Fruit fly (Drosophila melanogaster) whole organism, embryonic: ENCODE data around the gene CG31038.

Experiments used
- Antp ChIP-seq: fragments of 200-800 bp; sonication (Bioruptor generic); optimal IDR thresholded peaks from 3 replicates; lab custom pipeline; 2016; ENCODE audit warnings: missing biosample characterization, missing genetic modification characterization
- B-H1 ChIP-seq: fragments of 200-800 bp; sonication (Bioruptor generic); IDR thresholded peaks from 3 replicates; pipeline ENCODE4 v1.3.6; 2022; ENCODE audit warnings: missing biosample characterization, missing genetic modification characterization
- CG12219 ChIP-seq: fragments of 200-800 bp; sonication (Bioruptor generic); optimal IDR thresholded peaks from 3 replicates; lab custom pipeline; 2018; ENCODE audit warnings: missing biosample characterization, mild to moderate bottlenecking, missing genetic modification characterization
- CG12299 ChIP-seq: fragments of 200-800 bp; sonication (Bioruptor generic); optimal IDR thresholded peaks from 2 replicates; lab custom pipeline; 2018; ENCODE audit warnings: missing biosample characterization, mild to moderate bottlenecking, missing genetic modification characterization
- CG14667 ChIP-seq: fragments of 200-800 bp; sonication (Bioruptor generic); IDR thresholded peaks from 2 replicates; pipeline ENCODE4 v1.3.6; 2022; ENCODE audit warnings: missing biosample characterization, missing genetic modification characterization
- CG1647 ChIP-seq: fragments of 200-800 bp; sonication (Bioruptor generic); optimal IDR thresholded peaks from 3 replicates; lab custom pipeline; 2016; ENCODE audit warnings: missing biosample characterization, missing genetic modification characterization
- CG1832 ChIP-seq: fragments of 200-800 bp; sonication (Bioruptor generic); optimal IDR thresholded peaks from 2 replicates; lab custom pipeline; 2017; ENCODE audit warnings: missing biosample characterization, mild to moderate bottlenecking, missing genetic modification characterization, inconsistent platforms
- CG2199 ChIP-seq: fragments of 200-800 bp; sonication (Bioruptor generic); IDR thresholded peaks from 3 replicates; pipeline ENCODE4 v1.3.6; 2022; ENCODE audit warnings: missing biosample characterization, missing genetic modification characterization
- CG3065 ChIP-seq: fragments of 200-800 bp; sonication (Bioruptor generic); optimal IDR thresholded peaks from 2 replicates; lab custom pipeline; 2016; ENCODE audit warnings: missing biosample characterization, missing genetic modification characterization
- CG31365 ChIP-seq: fragments of 200-800 bp; sonication (Bioruptor generic); optimal IDR thresholded peaks from 2 replicates; lab custom pipeline; 2018; ENCODE audit warnings: missing biosample characterization, mild to moderate bottlenecking, missing genetic modification characterization
- CG3281 ChIP-seq: fragments of 200-800 bp; sonication (Bioruptor generic); optimal IDR thresholded peaks from 3 replicates; lab custom pipeline; 2017; ENCODE audit warnings: missing biosample characterization, mild to moderate bottlenecking, missing genetic modification characterization
- CG33557 ChIP-seq: fragments of 200-800 bp; sonication (Bioruptor generic); optimal IDR thresholded peaks from 2 replicates; lab custom pipeline; 2019; ENCODE audit warnings: missing biosample characterization, mild to moderate bottlenecking, missing genetic modification characterization, moderate library complexity
- CG4360 ChIP-seq: fragments of 200-800 bp; sonication (Bioruptor generic); IDR thresholded peaks from 2 replicates; pipeline ENCODE4 v1.3.6; 2022; ENCODE audit warnings: missing biosample characterization, missing genetic modification characterization
- CG43689 ChIP-seq: fragments of 200-800 bp; sonication (Bioruptor generic); IDR thresholded peaks from 2 replicates; pipeline ENCODE4 v1.3.6; 2022; ENCODE audit warnings: missing biosample characterization, missing genetic modification characterization
- CG5180 ChIP-seq: fragments of 200-800 bp; sonication (Bioruptor generic); optimal IDR thresholded peaks from 3 replicates; lab custom pipeline; 2017; ENCODE audit warnings: missing biosample characterization, missing genetic modification characterization, mild to moderate bottlenecking, moderate library complexity, missing genetic modification reagents
- CG6175 ChIP-seq: fragments of 200-800 bp; sonication (Bioruptor generic); IDR thresholded peaks from 3 replicates; pipeline ENCODE4 v1.3.6; 2022; ENCODE audit warnings: missing biosample characterization, missing genetic modification characterization
- CG8089 ChIP-seq: fragments of 200-800 bp; sonication (Bioruptor generic); optimal IDR thresholded peaks from 3 replicates; lab custom pipeline; 2016; ENCODE audit warnings: missing biosample characterization, missing genetic modification characterization
- CG8478 ChIP-seq: fragments of >200 bp; optimal IDR thresholded peaks from 2 replicates; lab custom pipeline; 2018
- CG8924 ChIP-seq: fragments of 200-800 bp; optimal IDR thresholded peaks from 3 replicates; lab custom pipeline; 2019; ENCODE audit warnings: missing biosample characterization, mild to moderate bottlenecking, missing genetic modification characterization, moderate library complexity
- Dp ChIP-seq: fragments of 200-800 bp; sonication (Bioruptor generic); optimal IDR thresholded peaks from 2 replicates; lab custom pipeline; 2018; ENCODE audit warnings: missing biosample characterization, mild to moderate bottlenecking, missing genetic modification characterization, moderate library complexity
- Fer2 ChIP-seq: fragments of 200-800 bp; sonication (Bioruptor generic); optimal IDR thresholded peaks from 2 replicates; lab custom pipeline; 2018; ENCODE audit warnings: missing biosample characterization, mild to moderate bottlenecking, missing genetic modification characterization, moderate library complexity
- Gug ChIP-seq: fragments of 200-800 bp; sonication (Bioruptor generic); IDR thresholded peaks from 4 replicates; pipeline ENCODE4 v1.3.6; 2022; ENCODE audit warnings: missing biosample characterization, missing genetic modification characterization
- H15 ChIP-seq: fragments of 200-800 bp; sonication (Bioruptor generic); IDR thresholded peaks from 3 replicates; pipeline ENCODE4 v1.3.6; 2022; ENCODE audit warnings: missing biosample characterization, missing genetic modification characterization
- Hand ChIP-seq: fragments of 200-800 bp; sonication (Bioruptor generic); optimal IDR thresholded peaks from 2 replicates; lab custom pipeline; 2017; ENCODE audit warnings: mild to moderate bottlenecking, missing biosample characterization, missing genetic modification reagents, missing genetic modification characterization
- Hey ChIP-seq: fragments of 200-800 bp; sonication (Bioruptor generic); optimal IDR thresholded peaks from 3 replicates; lab custom pipeline; 2018; ENCODE audit warnings: missing biosample characterization, mild to moderate bottlenecking, missing genetic modification characterization
- HmgD ChIP-seq: fragments of 200-800 bp; sonication (Bioruptor generic); optimal IDR thresholded peaks from 3 replicates; lab custom pipeline; 2016; ENCODE audit warnings: missing biosample characterization, missing genetic modification characterization
- Hr78 ChIP-seq, 2 experiments: fragments of 200-800 bp in 1 of 2; fragments of >200 bp in 1 of 2; sonication (Bioruptor generic) in 1 of 2; optimal IDR thresholded peaks; 2 replicates each; lab custom pipeline; 2017 to 2019; ENCODE audit warnings: missing biosample characterization in 2 of 2, missing genetic modification characterization in 2 of 2, mild to moderate bottlenecking in 1 of 2, moderate library complexity in 1 of 2
- Ravus ChIP-seq: fragments of 200-800 bp; sonication (Bioruptor generic); IDR thresholded peaks from 2 replicates; pipeline ENCODE4 v1.3.6; 2022; ENCODE audit warnings: missing biosample characterization, missing genetic modification characterization
- Spps ChIP-seq: fragments of 200-800 bp; sonication (Bioruptor generic); optimal IDR thresholded peaks from 2 replicates; lab custom pipeline; 2018; ENCODE audit warnings: missing biosample characterization, mild to moderate bottlenecking, missing genetic modification characterization
- Sry-β ChIP-seq: fragments of 200-800 bp; sonication (Bioruptor generic); optimal IDR thresholded peaks from 2 replicates; lab custom pipeline; 2018; ENCODE audit warnings: missing biosample characterization, mild to moderate bottlenecking, missing genetic modification characterization, moderate library complexity
- ap ChIP-seq: fragments of 200-800 bp; sonication (Bioruptor generic); IDR thresholded peaks from 2 replicates; pipeline ENCODE4 v1.3.6; 2022; ENCODE audit warnings: missing biosample characterization, missing genetic modification characterization
- cg ChIP-seq: fragments of 200-800 bp; sonication (Bioruptor generic); optimal IDR thresholded peaks from 3 replicates; lab custom pipeline; 2019; ENCODE audit warnings: missing biosample characterization, mild to moderate bottlenecking, missing genetic modification characterization, moderate library complexity
- chinmo ChIP-seq: fragments of 200-800 bp; sonication (Bioruptor generic); IDR thresholded peaks from 4 replicates; pipeline ENCODE4 v1.3.6; 2022; ENCODE audit warnings: missing biosample characterization, missing genetic modification characterization; ENCODE audit not compliant: partially characterized antibody
- ci ChIP-seq: fragments of 200-800 bp; sonication (Bioruptor generic); IDR thresholded peaks from 3 replicates; pipeline ENCODE4 v1.3.6; 2022; ENCODE audit warnings: missing biosample characterization, missing genetic modification characterization
- corto ChIP-seq: fragments of 200-800 bp; sonication (Bioruptor generic); optimal IDR thresholded peaks from 2 replicates; lab custom pipeline; 2016; ENCODE audit warnings: missing biosample characterization, mild to moderate bottlenecking, missing genetic modification characterization, moderate library complexity
- danr ChIP-seq: fragments of 200-800 bp; sonication (Bioruptor generic); IDR thresholded peaks from 2 replicates; pipeline ENCODE4 v1.3.6; 2022; ENCODE audit warnings: missing biosample characterization, missing genetic modification characterization
- fd102C ChIP-seq: fragments of 200-800 bp; sonication (Bioruptor generic); optimal IDR thresholded peaks from 2 replicates; lab custom pipeline; 2018; ENCODE audit warnings: missing biosample characterization, mild to moderate bottlenecking, missing genetic modification characterization, moderate library complexity
- fd64A ChIP-seq: fragments of 200-800 bp; sonication (Bioruptor generic); optimal IDR thresholded peaks from 3 replicates; lab custom pipeline; 2018; ENCODE audit warnings: missing biosample characterization, mild to moderate bottlenecking, missing genetic modification characterization
- hb ChIP-seq: fragments of 200-800 bp; sonication (Bioruptor generic); IDR thresholded peaks from 3 replicates; pipeline ENCODE4 v1.3.6; 2022; ENCODE audit warnings: missing biosample characterization, missing genetic modification characterization; ENCODE audit not compliant: partially characterized antibody
- hkb ChIP-seq, 2 experiments: fragments of 200-800 bp in 1 of 2; fragments of >200 bp in 1 of 2; sonication (Bioruptor generic) in 1 of 2; IDR thresholded peaks in 1 of 2; optimal IDR thresholded peaks in 1 of 2; 2 replicates each; pipeline versions ENCODE4 v1.3.6 to Lab custom; 2017 to 2022; ENCODE audit warnings: missing biosample characterization in 1 of 2, missing genetic modification characterization in 1 of 2
- hth ChIP-seq: fragments of >200 bp; optimal IDR thresholded peaks from 2 replicates; lab custom pipeline; 2017; ENCODE audit warnings: inconsistent platforms
- jigr1 ChIP-seq: fragments of 200-800 bp; sonication (Bioruptor generic); IDR thresholded peaks from 3 replicates; pipeline ENCODE4 v1.3.6; 2022; ENCODE audit warnings: missing biosample characterization, missing genetic modification characterization
- p53 ChIP-seq: fragments of 200-800 bp; sonication (Bioruptor generic); optimal IDR thresholded peaks from 2 replicates; lab custom pipeline; 2016; ENCODE audit warnings: missing biosample characterization, missing genetic modification characterization
- pan ChIP-seq, 4 experiments: fragments of >200 bp in 3 of 4; fragments of 200-800 bp in 1 of 4; sonication (Bioruptor generic) in 1 of 4; optimal IDR thresholded peaks in 3 of 4; IDR thresholded peaks in 1 of 4; 2 replicates each; pipeline versions ENCODE4 v1.3.6 to Lab custom; 2017 to 2022; ENCODE audit warnings: missing biosample characterization in 2 of 4, missing genetic modification characterization in 2 of 4, mixed read lengths in 1 of 4
- pnt ChIP-seq: fragments of 200-800 bp; sonication (Bioruptor generic); optimal IDR thresholded peaks from 3 replicates; lab custom pipeline; 2016; ENCODE audit warnings: missing biosample characterization, missing genetic modification characterization
- sc ChIP-seq, 3 experiments: fragments of >200 bp in 2 of 3; fragments of 200-800 bp in 1 of 3; sonication (Bioruptor generic) in 1 of 3; optimal IDR thresholded peaks; 2 replicates in 2 of 3; 3 replicates in 1 of 3; lab custom pipeline; 2017; ENCODE audit warnings: mild to moderate bottlenecking in 1 of 3, missing biosample characterization in 1 of 3, missing genetic modification characterization in 1 of 3, missing genetic modification reagents in 1 of 3
- tin ChIP-seq: fragments of 200-800 bp; sonication (Bioruptor generic); optimal IDR thresholded peaks from 3 replicates; lab custom pipeline; 2016; ENCODE audit warnings: missing biosample characterization, missing genetic modification characterization
- trh ChIP-seq: fragments of 200-800 bp; sonication (Bioruptor generic); optimal IDR thresholded peaks from 2 replicates; lab custom pipeline; 2016; ENCODE audit warnings: missing biosample characterization, missing genetic modification characterization
- twi ChIP-seq: fragments of 200-800 bp; optimal IDR thresholded peaks from 2 replicates; lab custom pipeline; 2019; ENCODE audit warnings: missing biosample characterization, mild to moderate bottlenecking, missing genetic modification characterization, moderate library complexity
- zen2 ChIP-seq: fragments of 200-800 bp; sonication (Bioruptor generic); IDR thresholded peaks from 3 replicates; pipeline ENCODE4 v1.3.6; 2022; ENCODE audit warnings: missing biosample characterization, missing genetic modification characterization; ENCODE audit not compliant: partially characterized antibody

CG31038 gene

dm6 chr3R:29903775-29904356 lies 27.0 kb downstream of the CG31038 start, which contains the start of gene CG15517 (continued):
- TF ChIP-seq CG1832 (GFP tag; lab: Kevin White, UChicago) (no peak), pan (optimal IDR thresholded peaks at IDR 0.05; lab: Kevin White, UChicago) (no peak), pan (GFP tag; optimal IDR thresholded peaks at IDR 0.05 in 1 of 2, IDR thresholded peaks at IDR 0.05 in 1 of 2) (no peak), p53 (GFP tag; lab: Kevin White, UChicago) (no peak), CG1647 (GFP tag; lab: Kevin White, UChicago) (no peak), CG8924 (tag; lab: Kevin White, UChicago) (no peak), CG33557 (GFP tag; lab: Kevin White, UChicago) (no peak), danr (GFP tag; lab: Robert Waterston, UW) (no peak), jigr1 (no peak), Dp (GFP tag; lab: Kevin White, UChicago) (peak; percentile 2), HmgD (GFP tag; lab: Kevin White, UChicago) (no peak), chinmo (peak; percentile 66; the same call in 1 of the 4 replicates), B-H1 (GFP tag; lab: Robert Waterston, UW) (no peak), Hr78 (GFP tag; optimal IDR thresholded peaks at IDR 0.05; lab: Kevin White, UChicago) (no peak), fd64A (GFP tag; lab: Kevin White, UChicago) (no peak), Ravus (GFP tag; lab: Robert Waterston, UW) (no peak), Gug (no peak), hb (no peak), twi (tag; lab: Kevin White, UChicago) (no peak), fd102C (no peak), Hey (tag; lab: Kevin White, UChicago) (no peak), CG3281 (no peak), Antp (no peak), ci (no peak), pnt (GFP tag; lab: Kevin White, UChicago) (no peak), CG43689 (GFP tag; lab: Robert Waterston, UW) (no peak), CG2199 (GFP tag; lab: Robert Waterston, UW) (no peak; the same call in 2 of the 3 replicates), H15 (GFP tag; lab: Robert Waterston, UW) (no peak), hkb (optimal IDR thresholded peaks at IDR 0.05; lab: Kevin White, UChicago) (no peak), hkb (GFP tag; IDR thresholded peaks at IDR 0.05; lab: Robert Waterston, UW) (no peak), CG8089 (GFP tag; lab: Kevin White, UChicago) (no peak), CG3065 (no peak), cg (GFP tag; lab: Kevin White, UChicago) (peak; percentile 2), CG4360 (GFP tag; lab: Robert Waterston, UW) (no peak), CG12219 (GFP tag; lab: Kevin White, UChicago) (no peak), tin (GFP tag; lab: Kevin White, UChicago) (no peak), corto (no peak), sc (optimal IDR thresholded peaks at IDR 0.05; lab: Kevin White, UChicago) (no peak), sc (GFP tag; optimal IDR thresholded peaks at IDR 0.05; lab: Kevin White, UChicago) (no peak), Spps (no peak), zen2 (GFP tag; lab: Robert Waterston, UW) (no peak), CG8478 (lab: Kevin White, UChicago) (no peak), CG31365 (tag; lab: Kevin White, UChicago) (no peak), CG6175 (GFP tag; lab: Robert Waterston, UW) (no peak), Sry-β (GFP tag; lab: Kevin White, UChicago) (no peak), ap (GFP tag; lab: Robert Waterston, UW) (no peak), hth (lab: Kevin White, UChicago) (no peak), CG12299 (tag; lab: Kevin White, UChicago) (no peak), Fer2 (tag; lab: Kevin White, UChicago) (no peak), trh (no peak), CG14667 (GFP tag; lab: Robert Waterston, UW) (no peak), Hand (no peak), CG5180 (no peak)
